Fruit fly (Drosophila melanogaster): ENCODE data around the gene CG15169.

CG15169 gene

dm6 chr2L:18990720-18991119 lies at the start of gene CG15169:
Gene CG15169, plus strand, starts transcription at chr2L:18991020.
- TF ChIP-seq noc (tag; optimal IDR thresholded peaks at IDR 0.05) = no peak

DNA sequence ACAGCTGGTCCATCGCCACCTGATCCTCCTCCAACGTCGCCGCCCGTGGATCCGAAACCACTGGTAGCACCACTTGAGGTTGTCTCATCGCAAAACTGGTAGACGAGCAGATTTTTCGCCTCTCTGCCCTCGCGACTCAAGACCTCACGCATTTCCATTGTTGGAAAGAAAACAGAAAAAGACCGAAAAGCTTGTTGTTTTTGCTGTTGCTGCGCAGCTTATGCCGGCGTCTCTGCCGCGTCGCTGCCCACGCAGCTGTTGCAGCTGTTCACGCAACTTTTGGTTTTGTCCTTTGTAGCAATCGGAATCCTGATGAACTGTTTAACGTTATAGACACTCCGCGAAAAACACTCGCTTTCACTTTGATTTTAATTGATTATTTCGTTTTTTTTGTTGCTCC lies 47.5 kb upstream of the CG15169 start:
- TF ChIP-seq noc (tag; optimal IDR thresholded peaks at IDR 0.05) = no peak

- TF ChIP-seq noc (tag; optimal IDR thresholded peaks at IDR 0.05) = no peak
These were observed 47.0 kb upstream of the CG15169 start, which contains the start of gene ssp3 for dm6 chr2L:18943797-18944174. Gene ssp3, minus strand, starts transcription at chr2L:18943960.

dm6 chr2L:18944175-18945012 lies 46.4 kb upstream of the CG15169 start:
- TF ChIP-seq noc (tag; optimal IDR thresholded peaks at IDR 0.05) = no peak

DNA sequence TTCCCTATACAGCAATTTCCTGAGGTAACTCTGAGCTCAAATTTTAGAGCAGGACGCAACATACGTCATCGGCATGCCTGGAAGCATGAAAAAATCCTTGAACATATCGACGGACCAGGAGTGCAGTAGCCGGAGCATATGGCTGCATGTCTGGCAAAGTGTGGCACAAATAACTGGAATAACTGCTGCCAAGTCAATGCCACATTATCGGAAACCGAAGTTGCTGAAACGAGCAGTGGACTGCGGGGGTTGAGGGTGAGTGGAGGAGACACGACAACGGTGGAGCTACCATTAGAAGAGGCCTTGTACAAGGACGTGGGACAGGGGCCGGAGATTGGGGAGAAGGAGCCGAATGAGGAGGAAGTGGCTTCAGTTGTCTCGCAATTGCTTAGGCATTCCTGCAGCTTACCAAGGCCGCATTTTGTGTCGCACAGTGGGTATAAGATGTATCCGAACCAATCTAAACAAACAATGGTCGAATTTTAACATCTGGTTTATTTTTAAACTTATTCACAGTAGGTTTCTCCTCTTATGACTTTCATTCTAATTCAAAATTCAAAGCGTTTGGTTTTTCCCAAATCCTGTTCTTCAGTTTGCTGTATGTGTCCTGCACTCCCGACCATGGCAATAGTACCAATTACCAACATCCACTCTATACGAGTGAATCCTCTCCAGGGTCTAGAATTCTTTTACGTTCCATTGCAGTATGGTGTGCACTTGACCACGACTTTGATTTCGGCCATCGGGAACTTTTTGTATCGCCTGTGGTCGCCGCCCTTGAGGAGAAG lies 44.9 kb upstream of the CG15169 start, which contains the start of gene CG46304:
Gene CG46304, plus strand, starts transcription at position 541 of the 788 bp plus-strand sequence.
- TF ChIP-seq noc (tag; optimal IDR thresholded peaks at IDR 0.05) = no peak

- no peak for TF ChIP-seq noc (tag; optimal IDR thresholded peaks at IDR 0.05)
These were observed 43.9 kb upstream of the CG15169 start for dm6 chr2L:18946636-18947514.

- no peak for TF ChIP-seq noc (tag; optimal IDR thresholded peaks at IDR 0.05)
These were observed 43.3 kb upstream of the CG15169 start for dm6 chr2L:18947515-18947998.

dm6 chr2L:18948065-18948723 lies 42.6 kb upstream of the CG15169 start:
- TF ChIP-seq noc (tag; optimal IDR thresholded peaks at IDR 0.05) = peak; percentile 8

- no peak for TF ChIP-seq noc (tag; optimal IDR thresholded peaks at IDR 0.05)
These were observed 42.1 kb upstream of the CG15169 start, which contains the start of gene CG10428 for dm6 chr2L:18948724-18949108. Gene CG10428, plus strand, starts transcription at chr2L:18948884.

DNA sequence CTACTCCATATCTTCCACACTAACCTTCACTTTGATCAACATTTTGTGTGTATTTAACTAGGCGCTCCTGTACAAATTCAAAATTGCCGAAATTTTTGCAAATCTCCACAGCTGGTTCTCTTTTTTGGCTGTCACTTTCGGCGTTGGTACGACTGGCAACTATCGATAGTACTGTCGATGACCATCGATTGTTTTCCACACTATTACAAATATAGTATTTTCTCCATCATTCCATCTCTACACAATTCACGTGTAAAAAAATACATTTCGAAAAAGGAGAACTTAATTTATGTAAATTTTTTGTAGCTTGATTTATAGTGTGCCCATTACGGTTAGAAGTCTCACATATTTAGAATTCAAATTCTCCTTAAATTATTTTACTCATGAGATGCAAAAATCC lies 39.1 kb upstream of the CG15169 start, which contains the start of gene Nedd8:
Gene Nedd8, minus strand, starts transcription at position 164 of the 400 bp plus-strand sequence.
- TF ChIP-seq noc (tag; optimal IDR thresholded peaks at IDR 0.05) = no peak

DNA sequence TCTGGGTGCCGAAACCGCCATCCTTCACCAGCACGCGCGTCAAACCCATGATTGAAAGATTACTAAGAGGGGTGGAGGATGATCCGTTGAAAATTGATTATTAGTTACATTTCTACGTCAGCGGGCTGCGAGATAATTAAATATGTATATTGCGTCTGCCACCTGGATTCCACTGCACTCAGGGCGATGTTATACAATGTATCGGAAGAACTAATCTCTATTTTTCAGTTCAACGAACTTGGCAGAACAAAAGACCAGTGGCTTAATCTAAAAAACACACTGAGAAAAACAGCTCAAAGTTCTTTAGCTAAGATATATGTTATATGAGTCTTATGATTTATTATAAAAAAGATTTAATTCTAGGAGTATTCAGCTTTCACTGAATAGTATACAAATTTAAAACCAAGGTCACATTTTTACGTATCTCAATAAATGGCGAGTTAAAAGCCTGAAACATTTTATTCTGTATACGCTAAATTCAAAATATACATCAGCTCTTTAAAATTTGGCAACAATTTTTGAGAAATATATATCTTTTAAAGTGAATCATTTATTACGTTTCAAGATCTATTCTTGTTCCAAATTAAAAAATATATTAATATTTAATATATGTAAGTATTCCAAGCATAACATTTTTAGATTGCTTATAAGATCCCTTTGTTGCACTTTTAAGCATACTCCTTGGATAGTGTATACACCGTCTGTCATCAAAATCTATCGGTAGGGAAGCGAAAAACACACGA lies 37.1 kb upstream of the CG15169 start:
- TF ChIP-seq noc (tag; optimal IDR thresholded peaks at IDR 0.05) = no peak

DNA sequence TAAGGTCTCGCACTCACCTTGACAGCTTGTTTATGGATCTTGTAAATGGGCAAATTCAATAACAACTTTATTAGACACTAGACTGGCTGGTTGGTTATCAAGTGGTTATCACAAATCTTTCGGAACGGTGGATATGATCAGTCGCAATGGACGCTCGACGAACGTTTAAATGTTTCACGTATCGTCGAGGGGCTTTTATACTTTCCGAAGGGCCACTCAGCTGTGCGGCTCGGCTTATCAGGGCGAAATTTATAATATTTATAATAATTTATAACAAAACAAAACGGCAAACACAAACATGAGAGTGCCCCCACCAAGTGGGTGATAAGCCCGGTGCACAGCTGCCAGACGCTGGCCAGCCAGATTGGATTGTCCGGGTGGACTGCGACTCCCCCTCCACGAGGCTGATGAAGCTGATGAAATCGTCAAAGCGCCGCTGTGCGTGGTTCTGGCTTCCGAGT lies 36.5 kb upstream of the CG15169 start, which contains the start of gene CG10621:
Gene CG10621, minus strand, starts transcription at position 177 of the 461 bp plus-strand sequence.
- peak; percentile 75 for TF ChIP-seq noc (tag; optimal IDR thresholded peaks at IDR 0.05)

DNA sequence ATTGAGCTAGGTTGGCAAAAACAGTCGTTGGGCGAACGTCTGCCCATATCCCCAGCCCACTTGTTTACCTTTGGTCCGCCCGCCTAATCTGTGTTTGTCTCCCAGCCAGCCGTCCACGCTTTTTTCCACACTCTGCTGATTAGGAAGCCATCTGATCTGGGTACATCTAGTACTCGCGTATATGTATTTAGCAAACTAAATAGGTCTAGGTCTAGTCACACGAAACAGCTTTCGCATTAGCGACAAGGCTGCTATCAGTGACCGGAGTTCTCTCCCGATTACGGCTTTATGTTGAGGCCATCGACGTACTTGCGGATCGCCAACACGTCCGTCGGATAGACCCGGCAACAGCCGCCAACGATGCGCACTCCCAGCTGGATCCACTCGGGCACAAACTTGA lies 35.2 kb upstream of the CG15169 start:
- peak; percentile 42 for TF ChIP-seq noc (tag; optimal IDR thresholded peaks at IDR 0.05)

DNA sequence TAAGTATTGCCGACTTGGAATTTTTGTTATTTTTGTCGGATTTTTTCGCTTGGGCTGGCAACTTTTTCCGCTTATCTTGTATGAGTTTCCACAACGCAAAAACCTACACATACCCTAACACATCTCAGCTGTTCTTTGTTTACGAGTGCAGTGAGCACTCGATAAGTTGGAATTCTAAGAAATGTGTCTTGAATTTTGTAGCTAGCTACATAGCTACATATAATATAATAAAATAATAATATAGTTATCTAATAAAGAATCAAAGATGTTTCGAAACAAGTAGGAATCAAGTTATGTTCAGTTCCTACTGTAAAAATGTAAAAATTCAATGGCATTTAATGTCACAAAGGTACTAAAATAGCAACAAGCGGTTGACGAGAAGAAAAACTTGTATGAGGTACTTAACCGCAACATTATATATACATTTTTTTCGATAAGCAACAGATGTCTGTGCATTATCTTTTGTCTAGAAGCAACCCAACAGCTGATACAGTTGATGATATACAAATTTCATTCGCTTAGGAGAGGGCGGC lies 33.6 kb upstream of the CG15169 start, which contains the start of gene Bhmt:
Gene Bhmt, minus strand, starts transcription at position 170 of the 533 bp plus-strand sequence.
- peak; percentile 90 for TF ChIP-seq noc (tag; optimal IDR thresholded peaks at IDR 0.05)
